Worm (Caenorhabditis elegans) whole organism, L4 larva: ENCODE data around the gene C37E2.2.

ENCODE experiments used
- F37D6.2 ChIP-seq: sonication (generic microtip); optimal IDR thresholded peaks from 2 replicates; lab custom pipeline; 2016; ENCODE audit warnings: mild to moderate bottlenecking, missing genetic modification characterization, missing compliant biosample characterization
- F49E8.2 ChIP-seq: sonication (generic microtip); optimal IDR thresholded peaks from 2 replicates; lab custom pipeline; 2016; ENCODE audit warnings: missing compliant biosample characterization, mild to moderate bottlenecking, missing genetic modification characterization, borderline replicate concordance
- R02D3.7 ChIP-seq: fragments of 150-350 bp; sonication (generic microtip); optimal IDR thresholded peaks from 3 replicates; lab custom pipeline; 2014; ENCODE audit warnings: missing biosample characterization, missing genetic modification characterization
- T20F7.1 ChIP-seq: fragments of 200-800 bp; sonication (Bioruptor generic); optimal IDR thresholded peaks from 2 replicates; lab custom pipeline; 2018; ENCODE audit warnings: mild to moderate bottlenecking, missing genetic modification characterization, missing compliant biosample characterization
- Y5F2A.4 ChIP-seq: fragments of 200-800 bp; sonication (Bioruptor generic); optimal IDR thresholded peaks from 2 replicates; lab custom pipeline; 2018; ENCODE audit warnings: mild to moderate bottlenecking, missing genetic modification characterization, missing compliant biosample characterization
- Y75B8A.6 ChIP-seq: fragments of 200-800 bp; sonication (Bioruptor generic); IDR thresholded peaks from 2 replicates; pipeline ENCODE4 v1.3.6; 2022; ENCODE audit warnings: missing genetic modification reagents, missing genetic modification characterization, missing compliant biosample characterization
- ZK546.5 ChIP-seq, 2 experiments: sonication (generic microtip); optimal IDR thresholded peaks; 2 replicates each; lab custom pipeline; 2017; ENCODE audit warnings: missing biosample characterization in 2 of 2, missing genetic modification characterization in 2 of 2
- aha-1 ChIP-seq: fragments of 150-350 bp; peaks from one replicate; lab custom pipeline; 2014; ENCODE audit warnings: missing biosample characterization, missing genetic modification characterization
- aly-2 ChIP-seq: sonication (generic microtip); optimal IDR thresholded peaks from 2 replicates; lab custom pipeline; 2018; ENCODE audit warnings: missing biosample characterization, missing genetic modification characterization
- arid-1 ChIP-seq: fragments of 200-800 bp; sonication (Bioruptor generic); conservative IDR thresholded peaks from 2 replicates; pipeline ENCODE4 v1.3.6; 2022; ENCODE audit warnings: missing genetic modification reagents, missing genetic modification characterization, missing compliant biosample characterization
- attf-4 ChIP-seq: sonication (generic microtip); optimal IDR thresholded peaks from 3 replicates; lab custom pipeline; 2017; ENCODE audit warnings: missing biosample characterization, missing genetic modification characterization
- ceh-28 ChIP-seq: fragments of 150-350 bp; optimal IDR thresholded peaks from 2 replicates; lab custom pipeline; 2014; ENCODE audit warnings: missing biosample characterization, missing genetic modification reagents, missing genetic modification characterization
- ctbp-1 ChIP-seq: fragments of 200-800 bp; sonication (Bioruptor generic); IDR thresholded peaks from 2 replicates; pipeline ENCODE4 v1.3.6; 2022; ENCODE audit warnings: missing genetic modification reagents, missing genetic modification characterization, missing compliant biosample characterization
- daf-16 ChIP-seq, 3 experiments: sonication (generic microtip); optimal IDR thresholded peaks; 2 replicates each; lab custom pipeline; 2016 to 2017; ENCODE audit warnings: missing genetic modification characterization in 3 of 3, missing genetic modification reagents in 3 of 3, mild to moderate bottlenecking in 2 of 3, missing compliant biosample characterization in 2 of 3, missing biosample characterization in 1 of 3, moderate library complexity in 1 of 3
- dmd-6 ChIP-seq: fragments of 200-800 bp; sonication (Bioruptor generic); IDR thresholded peaks from 2 replicates; pipeline ENCODE4 v1.3.6; 2022; ENCODE audit warnings: missing genetic modification reagents, missing genetic modification characterization, missing compliant biosample characterization
- dmd-9 ChIP-seq: fragments of 200-800 bp; sonication (Bioruptor generic); IDR thresholded peaks from 2 replicates; pipeline ENCODE4 v1.3.6; 2022; ENCODE audit warnings: missing genetic modification reagents, missing genetic modification characterization, missing compliant biosample characterization
- dve-1 ChIP-seq: sonication (generic microtip); optimal IDR thresholded peaks from 2 replicates; lab custom pipeline; 2017; ENCODE audit warnings: antibody characterized with exemption, mild to moderate bottlenecking, missing genetic modification characterization, missing compliant biosample characterization; ENCODE audit not compliant: insufficient read depth
- egl-27 ChIP-seq: sonication (generic microtip); optimal IDR thresholded peaks from 3 replicates; lab custom pipeline; 2017; ENCODE audit warnings: missing biosample characterization, missing genetic modification reagents, missing genetic modification characterization
- egl-43 ChIP-seq: fragments of 200-800 bp; sonication (Bioruptor generic); IDR thresholded peaks from 2 replicates; pipeline ENCODE4 v1.3.6; 2022; ENCODE audit warnings: missing genetic modification reagents, missing genetic modification characterization, missing compliant biosample characterization
- fkh-10 ChIP-seq: fragments of 150-350 bp; optimal IDR thresholded peaks from 2 replicates; lab custom pipeline; 2014; ENCODE audit warnings: missing biosample characterization, missing genetic modification reagents, missing genetic modification characterization
- fos-1 ChIP-seq: fragments of 150-350 bp; optimal IDR thresholded peaks from 2 replicates; lab custom pipeline; 2014; ENCODE audit warnings: missing biosample characterization, missing genetic modification characterization
- hif-1 ChIP-seq, 2 experiments: sonication (generic microtip); optimal IDR thresholded peaks; 2 replicates each; lab custom pipeline; 2016 to 2017; ENCODE audit warnings: missing compliant biosample characterization in 2 of 2, missing genetic modification characterization in 2 of 2, missing genetic modification reagents in 2 of 2, missing genotype in 2 of 2, mild to moderate bottlenecking in 1 of 2
- hmg-1.1 ChIP-seq: fragments of 200-800 bp; sonication (Bioruptor generic); IDR thresholded peaks from 2 replicates; pipeline ENCODE4 v1.3.6; 2022; ENCODE audit warnings: missing genetic modification reagents, missing genetic modification characterization, missing compliant biosample characterization
- lin-13 ChIP-seq: fragments of 150-350 bp; optimal IDR thresholded peaks from 2 replicates; lab custom pipeline; 2014; ENCODE audit warnings: missing biosample characterization, missing genetic modification reagents, missing genetic modification characterization
- lin-38 ChIP-seq: fragments of 200-800 bp; sonication (Bioruptor generic); IDR thresholded peaks from 2 replicates; pipeline ENCODE4 v1.3.6; 2022; ENCODE audit warnings: missing genetic modification reagents, missing genetic modification characterization, missing compliant biosample characterization
- madf-5 ChIP-seq, 2 experiments: fragments of 200-800 bp; sonication (Bioruptor generic); IDR thresholded peaks; 2 replicates each; pipeline ENCODE4 v1.3.6; 2022; ENCODE audit warnings: missing compliant biosample characterization in 2 of 2, missing genetic modification characterization in 2 of 2
- madf-9 ChIP-seq: fragments of 200-800 bp; sonication (Bioruptor generic); conservative IDR thresholded peaks from 2 replicates; pipeline ENCODE4 v1.3.6; 2022; ENCODE audit warnings: missing genetic modification reagents, missing genetic modification characterization, missing compliant biosample characterization
- mdl-1 ChIP-seq, 2 experiments: fragments of 150-350 bp in 1 of 2; sonication (generic microtip) in 1 of 2; optimal IDR thresholded peaks; 2 replicates each; lab custom pipeline; 2014 to 2017; ENCODE audit warnings: missing biosample characterization in 2 of 2, missing genetic modification characterization in 2 of 2
- mep-1 ChIP-seq: fragments of 150-350 bp; sonication (generic microtip); optimal IDR thresholded peaks from 3 replicates; lab custom pipeline; 2014; ENCODE audit warnings: missing biosample characterization, missing genetic modification characterization
- mes-2 ChIP-seq: sonication (generic microtip); optimal IDR thresholded peaks from 2 replicates; lab custom pipeline; 2016; ENCODE audit warnings: missing genotype, mild to moderate bottlenecking, missing genetic modification characterization, missing compliant biosample characterization; ENCODE audit not compliant: poor library complexity, severe bottlenecking
- nhr-10 ChIP-seq: fragments of 150-350 bp; optimal IDR thresholded peaks from 2 replicates; lab custom pipeline; 2014; ENCODE audit warnings: missing biosample characterization, missing genetic modification characterization
- nhr-102 ChIP-seq: sonication (generic microtip); optimal IDR thresholded peaks from 2 replicates; lab custom pipeline; 2016; ENCODE audit warnings: mild to moderate bottlenecking, missing genetic modification characterization, moderate library complexity, missing compliant biosample characterization
- nhr-237 ChIP-seq: sonication (generic microtip); optimal IDR thresholded peaks from 2 replicates; lab custom pipeline; 2017; ENCODE audit warnings: missing biosample characterization, missing genetic modification characterization
- nhr-25 ChIP-seq: sonication (generic microtip); optimal IDR thresholded peaks from 2 replicates; lab custom pipeline; 2017; ENCODE audit warnings: missing genetic modification characterization, mild to moderate bottlenecking, missing compliant biosample characterization, antibody characterized with exemption, moderate library complexity, borderline replicate concordance; ENCODE audit not compliant: insufficient read depth
- nhr-41 ChIP-seq: fragments of 200-800 bp; sonication (Bioruptor generic); IDR thresholded peaks from 2 replicates; pipeline ENCODE4 v1.3.6; 2022; ENCODE audit warnings: missing genetic modification reagents, missing genetic modification characterization, missing compliant biosample characterization
- nhr-42 ChIP-seq: fragments of 200-800 bp; sonication (Bioruptor generic); IDR thresholded peaks from 2 replicates; pipeline ENCODE4 v1.3.6; 2022; ENCODE audit warnings: missing genetic modification characterization, missing compliant biosample characterization
- nhr-48 ChIP-seq: sonication (generic microtip); optimal IDR thresholded peaks from 2 replicates; lab custom pipeline; 2016; ENCODE audit warnings: mild to moderate bottlenecking, missing genetic modification characterization, missing compliant biosample characterization
- nhr-6 ChIP-seq: fragments of 150-350 bp; optimal IDR thresholded peaks from 2 replicates; lab custom pipeline; 2014; ENCODE audit warnings: missing biosample characterization, missing genetic modification characterization
- nhr-76 ChIP-seq: fragments of 150-350 bp; optimal IDR thresholded peaks from 2 replicates; lab custom pipeline; 2014; ENCODE audit warnings: missing biosample characterization, missing genetic modification characterization
- php-3 ChIP-seq: fragments of 200-800 bp; sonication (Bioruptor generic); IDR thresholded peaks from 2 replicates; pipeline ENCODE4 v1.3.6; 2022; ENCODE audit warnings: missing genetic modification reagents, missing genetic modification characterization, missing compliant biosample characterization
- pqm-1 ChIP-seq: sonication (generic microtip); optimal IDR thresholded peaks from 2 replicates; lab custom pipeline; 2017; ENCODE audit warnings: missing biosample characterization, missing genetic modification characterization
- skn-1 ChIP-seq: fragments of 150-350 bp; optimal IDR thresholded peaks from 2 replicates; lab custom pipeline; 2014; ENCODE audit warnings: missing biosample characterization, missing genetic modification characterization
- spr-1 ChIP-seq: sonication (generic microtip); optimal IDR thresholded peaks from 2 replicates; lab custom pipeline; 2016; ENCODE audit warnings: mild to moderate bottlenecking, missing genetic modification characterization, missing compliant biosample characterization
- tra-1 ChIP-seq: fragments of 200-800 bp; sonication (Bioruptor generic); IDR thresholded peaks from 2 replicates; pipeline ENCODE4 v1.3.6; 2022; ENCODE audit warnings: missing genetic modification reagents, missing genetic modification characterization, missing compliant biosample characterization
- unc-39 ChIP-seq: sonication (generic microtip); optimal IDR thresholded peaks from 2 replicates; lab custom pipeline; 2017; ENCODE audit warnings: missing biosample characterization, missing genetic modification characterization
- unc-62 ChIP-seq, 3 experiments: fragments of 150-350 bp in 1 of 3; sonication (generic microtip); optimal IDR thresholded peaks in 2 of 3; peaks in 1 of 3; 1 replicate in 1 of 3; 2 replicates in 2 of 3; lab custom pipeline; 2014 to 2017; ENCODE audit warnings: missing biosample characterization in 3 of 3, missing genetic modification characterization in 3 of 3, missing genetic modification reagents in 3 of 3, missing genotype in 1 of 3
- vab-7 ChIP-seq: fragments of 200-800 bp; sonication (Bioruptor generic); IDR thresholded peaks from 2 replicates; pipeline ENCODE4 v1.3.6; 2022; ENCODE audit warnings: missing genetic modification reagents, missing genetic modification characterization, missing compliant biosample characterization
- zfp-2 ChIP-seq: sonication (generic microtip); optimal IDR thresholded peaks from 2 replicates; lab custom pipeline; 2016; ENCODE audit warnings: mild to moderate bottlenecking, missing genetic modification characterization, missing compliant biosample characterization
- zip-2 ChIP-seq: fragments of 150-350 bp; optimal IDR thresholded peaks from 2 replicates; lab custom pipeline; 2014; ENCODE audit warnings: missing biosample characterization, missing genetic modification characterization

C37E2.2 gene

ce11 chrX:14214520-14215023 lies 38.7 kb downstream of the C37E2.2 start, which contains the start of gene K06G5.1 (continued):
- no peak for TF ChIP-seq lin-38 (GFP tag; lab: Robert Waterston, UW)
- TF ChIP-seq R02D3.7 (tag; lab: Kevin White, UChicago): no peak
- TF ChIP-seq skn-1 (tag; lab: Kevin White, UChicago): no peak
- no peak for TF ChIP-seq zfp-2 (tag; lab: Kevin White, UChicago)
- TF ChIP-seq F37D6.2 (tag; lab: Kevin White, UChicago): no peak
- TF ChIP-seq nhr-10 (tag; lab: Kevin White, UChicago): no peak
- TF ChIP-seq zip-2 (tag; lab: Kevin White, UChicago): no peak
- TF ChIP-seq mep-1 (tag; lab: Kevin White, UChicago): peak; percentile 29
- TF ChIP-seq spr-1 (tag; lab: Kevin White, UChicago): no peak
- TF ChIP-seq F49E8.2 (tag; lab: Kevin White, UChicago): no peak
- peak; percentile 55 for TF ChIP-seq nhr-102
- TF ChIP-seq nhr-41 (GFP tag; lab: Robert Waterston, UW): no peak
- no peak for TF ChIP-seq egl-43
- no peak for TF ChIP-seq madf-9 (GFP tag; lab: Robert Waterston, UW)
- TF ChIP-seq dmd-6 (GFP tag; lab: Robert Waterston, UW): peak; percentile 94
- no peak for TF ChIP-seq fkh-10 (GFP tag; lab: Kevin White, UChicago)
- no peak for TF ChIP-seq Y75B8A.6 (GFP tag; lab: Robert Waterston, UW)
- TF ChIP-seq mdl-1 (tag; optimal IDR thresholded peaks at IDR 0.05; lab: Kevin White, UChicago): peak in 1 of 2 experiments; percentile 28
- peak; percentile 91 for TF ChIP-seq tra-1 (GFP tag; lab: Robert Waterston, UW)
- TF ChIP-seq madf-5 (GFP tag; IDR thresholded peaks at IDR 0.05; lab: Robert Waterston, UW): no peak
- no peak for TF ChIP-seq attf-4 (tag; lab: Kevin White, UChicago)
- no peak for TF ChIP-seq aly-2 (tag; lab: Kevin White, UChicago)
- TF ChIP-seq ceh-28: no peak
- no peak for TF ChIP-seq ctbp-1 (GFP tag; lab: Robert Waterston, UW)
- no peak for TF ChIP-seq Y5F2A.4
- TF ChIP-seq nhr-6: peak; percentile 52
- TF ChIP-seq dve-1 (tag; lab: Kevin White, UChicago): peak; percentile 88
- no peak for TF ChIP-seq aha-1 (tag; lab: Kevin White, UChicago)
- no peak for TF ChIP-seq dmd-9 (GFP tag; lab: Robert Waterston, UW)
- no peak for TF ChIP-seq unc-39 (tag; lab: Kevin White, UChicago)
- TF ChIP-seq mes-2 (tag; lab: Kevin White, UChicago): no peak
- TF ChIP-seq php-3 (GFP tag; lab: Robert Waterston, UW): peak; percentile 100
- no peak for TF ChIP-seq lin-13 (GFP tag; lab: Kevin White, UChicago)
- TF ChIP-seq fos-1 (tag; lab: Kevin White, UChicago): no peak
- TF ChIP-seq hif-1 (tag; optimal IDR thresholded peaks at IDR 0.05; lab: Kevin White, UChicago): peak in 1 of 2 experiments; percentile 4
- TF ChIP-seq unc-62 (GFP tag; optimal IDR thresholded peaks at IDR 0.05 in 1 of 2; lab: Kevin White, UChicago): peak; percentile 24 to 53
- TF ChIP-seq unc-62 (tag; optimal IDR thresholded peaks at IDR 0.05; lab: Kevin White, UChicago): no peak
- TF ChIP-seq egl-27 (tag; lab: Kevin White, UChicago): no peak
- TF ChIP-seq pqm-1 (tag; lab: Kevin White, UChicago): peak; percentile 100

ce11 chrX:14223156-14223555 lies 47.3 kb downstream of the C37E2.2 start, which contains the start of gene K06G5.3:
K06G5.3 (minus strand) TSS chrX:14223256.
- TF ChIP-seq vab-7 (GFP tag; lab: Robert Waterston, UW) (no peak), R02D3.7 (tag; lab: Kevin White, UChicago) (no peak), pqm-1 (tag; lab: Kevin White, UChicago) (no peak), nhr-76 (tag; lab: Kevin White, UChicago) (no peak), nhr-48 (tag; lab: Kevin White, UChicago) (no peak), daf-16 (GFP tag; optimal IDR thresholded peaks at IDR 0.05; lab: Kevin White, UChicago) (no peak), daf-16 (tag; optimal IDR thresholded peaks at IDR 0.05; lab: Kevin White, UChicago) (no peak), T20F7.1 (GFP tag; lab: Kevin White, UChicago) (no peak), nhr-102 (no peak), unc-39 (tag; lab: Kevin White, UChicago) (no peak), lin-38 (GFP tag; lab: Robert Waterston, UW) (no peak), nhr-42 (GFP tag; lab: Robert Waterston, UW) (no peak), hmg-1.1 (GFP tag; lab: Robert Waterston, UW) (no peak), nhr-25 (tag; lab: Kevin White, UChicago) (no peak), fkh-10 (GFP tag; lab: Kevin White, UChicago) (no peak), ZK546.5 (tag; optimal IDR thresholded peaks at IDR 0.05; lab: Kevin White, UChicago) (no peak), arid-1 (GFP tag; lab: Robert Waterston, UW) (no peak), nhr-237 (no peak), spr-1 (tag; lab: Kevin White, UChicago) (no peak), aha-1 (tag; lab: Kevin White, UChicago) (no peak)
